Fruit fly (Drosophila melanogaster) whole organism, embryonic: Measurements from ENCODE around the gene Chchd3.

Experiments
- Adf1 ChIP-seq: fragments of 200-800 bp; sonication (Bioruptor generic); IDR thresholded peaks from 2 replicates; pipeline ENCODE4 v1.3.6; 2022; ENCODE audit warnings: missing biosample characterization, missing genetic modification characterization
- Atf6 ChIP-seq: fragments of 200-800 bp; sonication (Bioruptor generic); IDR thresholded peaks from 2 replicates; pipeline ENCODE4 v1.3.6; 2022; ENCODE audit warnings: missing biosample characterization, missing genetic modification characterization
- CG10366 ChIP-seq: fragments of 200-800 bp; sonication (Bioruptor generic); IDR thresholded peaks from 2 replicates; pipeline ENCODE4 v1.3.6; 2022; ENCODE audit warnings: missing biosample characterization, missing genetic modification characterization
- CG10565 ChIP-seq: fragments of 200-800 bp; sonication (Bioruptor generic); optimal IDR thresholded peaks from 3 replicates; lab custom pipeline; 2016; ENCODE audit warnings: missing biosample characterization, mild to moderate bottlenecking, missing genetic modification characterization
- CG10654 ChIP-seq: fragments of 200-800 bp; sonication (Bioruptor generic); optimal IDR thresholded peaks from 2 replicates; lab custom pipeline; 2016; ENCODE audit warnings: missing biosample characterization, missing genetic modification characterization
- CG11398 ChIP-seq: fragments of 200-800 bp; sonication (Bioruptor generic); optimal IDR thresholded peaks from 2 replicates; lab custom pipeline; 2016; ENCODE audit warnings: missing biosample characterization, missing genetic modification characterization
- CG12104 ChIP-seq: fragments of 200-800 bp; sonication (Bioruptor generic); optimal IDR thresholded peaks from 3 replicates; lab custom pipeline; 2016; ENCODE audit warnings: missing biosample characterization, missing genetic modification characterization
- CG12155 ChIP-seq: fragments of 200-800 bp; sonication (Bioruptor generic); optimal IDR thresholded peaks from 3 replicates; lab custom pipeline; 2016; ENCODE audit warnings: missing biosample characterization, missing genetic modification characterization
- CG13123 ChIP-seq: fragments of 200-800 bp; sonication (Bioruptor generic); optimal IDR thresholded peaks from 2 replicates; lab custom pipeline; 2016; ENCODE audit warnings: missing biosample characterization, missing genetic modification characterization
- CG14710 ChIP-seq: fragments of 200-800 bp; sonication (Bioruptor generic); optimal IDR thresholded peaks from 3 replicates; lab custom pipeline; 2019; ENCODE audit warnings: missing biosample characterization, mild to moderate bottlenecking, missing genetic modification characterization, moderate library complexity
- CG1529 ChIP-seq: fragments of 200-800 bp; sonication (Bioruptor generic); optimal IDR thresholded peaks from 3 replicates; lab custom pipeline; 2018; ENCODE audit warnings: missing biosample characterization, missing genetic modification characterization
- CG1602 ChIP-seq: fragments of 200-800 bp; sonication (Bioruptor generic); optimal IDR thresholded peaks from 3 replicates; lab custom pipeline; 2016; ENCODE audit warnings: missing biosample characterization, missing genetic modification characterization
- CG1792 ChIP-seq: fragments of 200-800 bp; sonication (Bioruptor generic); optimal IDR thresholded peaks from 2 replicates; lab custom pipeline; 2016; ENCODE audit warnings: missing biosample characterization, missing genetic modification characterization
- CG2120 ChIP-seq: fragments of 200-800 bp; sonication (Bioruptor generic); optimal IDR thresholded peaks from 3 replicates; lab custom pipeline; 2016; ENCODE audit warnings: missing biosample characterization, missing genetic modification characterization
- CG31224 ChIP-seq: fragments of 200-800 bp; sonication (Bioruptor generic); IDR thresholded peaks from 2 replicates; pipeline ENCODE4 v1.3.6; 2022; ENCODE audit warnings: missing biosample characterization, missing genetic modification characterization
- CG33213 ChIP-seq: fragments of 200-800 bp; sonication (Bioruptor generic); optimal IDR thresholded peaks from 3 replicates; lab custom pipeline; 2016; ENCODE audit warnings: missing biosample characterization, missing genetic modification characterization
- CG6854 ChIP-seq: fragments of 200-800 bp; sonication (Bioruptor generic); optimal IDR thresholded peaks from 3 replicates; lab custom pipeline; 2017; ENCODE audit warnings: missing biosample characterization, mild to moderate bottlenecking, missing genetic modification characterization
- CG9876 ChIP-seq: fragments of 200-800 bp; sonication (Bioruptor generic); optimal IDR thresholded peaks from 2 replicates; lab custom pipeline; 2016; ENCODE audit warnings: missing biosample characterization, missing genetic modification characterization
- Dref ChIP-seq: fragments of 200-800 bp; sonication (Bioruptor generic); IDR thresholded peaks from 2 replicates; pipeline ENCODE4 v1.3.6; 2022; ENCODE audit warnings: missing biosample characterization, missing genetic modification characterization
- ERR ChIP-seq: fragments of 200-800 bp; sonication (Bioruptor generic); optimal IDR thresholded peaks from 2 replicates; lab custom pipeline; 2016; ENCODE audit warnings: missing biosample characterization, missing genetic modification characterization
- H15 ChIP-seq: fragments of 200-800 bp; sonication (Bioruptor generic); IDR thresholded peaks from 3 replicates; pipeline ENCODE4 v1.3.6; 2022; ENCODE audit warnings: missing biosample characterization, missing genetic modification characterization
- HmgZ ChIP-seq: fragments of 200-800 bp; sonication (Bioruptor generic); optimal IDR thresholded peaks from 2 replicates; lab custom pipeline; 2018; ENCODE audit warnings: missing biosample characterization, mild to moderate bottlenecking, missing genetic modification characterization
- NFAT ChIP-seq: fragments of 200-800 bp; sonication (Bioruptor generic); IDR thresholded peaks from 2 replicates; pipeline ENCODE4 v1.3.6; 2022; ENCODE audit warnings: missing biosample characterization, missing genetic modification characterization
- Pdp1 ChIP-seq, 2 experiments: fragments of 200-800 bp; sonication (Bioruptor generic); optimal IDR thresholded peaks; 3 replicates each; lab custom pipeline; 2016; ENCODE audit warnings: missing biosample characterization in 2 of 2, missing genetic modification characterization in 2 of 2, mild to moderate bottlenecking in 1 of 2, moderate library complexity in 1 of 2
- Poxn ChIP-seq: fragments of 200-800 bp; sonication (Bioruptor generic); IDR thresholded peaks from 2 replicates; pipeline ENCODE4 v1.3.6; 2022; ENCODE audit warnings: missing biosample characterization, missing genetic modification characterization
- Ravus ChIP-seq: fragments of 200-800 bp; sonication (Bioruptor generic); IDR thresholded peaks from 2 replicates; pipeline ENCODE4 v1.3.6; 2022; ENCODE audit warnings: missing biosample characterization, missing genetic modification characterization
- Scr ChIP-seq: fragments of 200-800 bp; sonication (Bioruptor generic); IDR thresholded peaks from 2 replicates; pipeline ENCODE4 v1.3.6; 2022; ENCODE audit warnings: missing biosample characterization, missing genetic modification characterization; ENCODE audit not compliant: partially characterized antibody
- Taf1 ChIP-seq: fragments of 200-800 bp; sonication (Bioruptor generic); IDR thresholded peaks from 2 replicates; pipeline ENCODE4 v1.3.6; 2022; ENCODE audit warnings: missing biosample characterization, missing genetic modification characterization
- bcd ChIP-seq: fragments of 200-800 bp; sonication (Bioruptor generic); optimal IDR thresholded peaks from 2 replicates; lab custom pipeline; 2017; ENCODE audit warnings: missing biosample characterization, mild to moderate bottlenecking, missing genetic modification characterization
- br ChIP-seq: fragments of >200 bp; optimal IDR thresholded peaks from 2 replicates; lab custom pipeline; 2017
- chinmo ChIP-seq: fragments of 200-800 bp; sonication (Bioruptor generic); IDR thresholded peaks from 4 replicates; pipeline ENCODE4 v1.3.6; 2022; ENCODE audit warnings: missing biosample characterization, missing genetic modification characterization; ENCODE audit not compliant: partially characterized antibody
- dmrt11E ChIP-seq: fragments of 200-800 bp; sonication (Bioruptor generic); optimal IDR thresholded peaks from 3 replicates; lab custom pipeline; 2018; ENCODE audit warnings: missing biosample characterization, mild to moderate bottlenecking, missing genetic modification characterization, moderate library complexity
- exex ChIP-seq: fragments of 200-800 bp; sonication (Bioruptor generic); optimal IDR thresholded peaks from 4 replicates; lab custom pipeline; 2018; ENCODE audit warnings: missing biosample characterization, mild to moderate bottlenecking, missing genetic modification characterization, moderate library complexity
- gce ChIP-seq: fragments of 200-800 bp; sonication (Bioruptor generic); IDR thresholded peaks from 3 replicates; pipeline ENCODE4 v1.3.6; 2022; ENCODE audit warnings: missing biosample characterization, missing genetic modification characterization
- gcm2 ChIP-seq: fragments of 200-800 bp; sonication (Bioruptor generic); optimal IDR thresholded peaks from 2 replicates; lab custom pipeline; 2016; ENCODE audit warnings: missing biosample characterization, missing genetic modification characterization
- gem ChIP-seq: fragments of 200-800 bp; sonication (Bioruptor generic); optimal IDR thresholded peaks from 2 replicates; lab custom pipeline; 2019; ENCODE audit warnings: missing biosample characterization, mild to moderate bottlenecking, missing genetic modification characterization, moderate library complexity
- gro ChIP-seq: fragments of 200-800 bp; sonication (Bioruptor generic); optimal IDR thresholded peaks from 2 replicates; lab custom pipeline; 2016; ENCODE audit warnings: missing biosample characterization, missing genetic modification characterization
- gt ChIP-seq: fragments of 200-800 bp; sonication (Bioruptor generic); IDR thresholded peaks from 2 replicates; pipeline ENCODE4 v1.3.6; 2022; ENCODE audit warnings: missing biosample characterization, missing genetic modification characterization
- insv ChIP-seq, 2 experiments: fragments of 200-800 bp; sonication (Bioruptor generic); optimal IDR thresholded peaks; 3 replicates each; lab custom pipeline; 2016 to 2018; ENCODE audit warnings: missing biosample characterization in 2 of 2, missing genetic modification characterization in 2 of 2
- jumu ChIP-seq: fragments of 200-800 bp; sonication (Bioruptor generic); optimal IDR thresholded peaks from 3 replicates; lab custom pipeline; 2016; ENCODE audit warnings: missing biosample characterization, missing genetic modification characterization
- klu ChIP-seq: fragments of 200-800 bp; sonication (Bioruptor generic); IDR thresholded peaks from 2 replicates; pipeline ENCODE4 v1.3.6; 2022; ENCODE audit warnings: missing biosample characterization, missing genetic modification characterization
- mam ChIP-seq: fragments of 200-800 bp; sonication (Bioruptor generic); optimal IDR thresholded peaks from 3 replicates; lab custom pipeline; 2016; ENCODE audit warnings: missing biosample characterization, missing genetic modification characterization
- odd ChIP-seq: fragments of 200-800 bp; sonication (Bioruptor generic); optimal IDR thresholded peaks from 2 replicates; lab custom pipeline; 2017; ENCODE audit warnings: missing biosample characterization, mild to moderate bottlenecking, missing genetic modification characterization
- pan ChIP-seq, 4 experiments: fragments of >200 bp in 3 of 4; fragments of 200-800 bp in 1 of 4; sonication (Bioruptor generic) in 1 of 4; optimal IDR thresholded peaks in 3 of 4; IDR thresholded peaks in 1 of 4; 2 replicates each; pipeline versions ENCODE4 v1.3.6 to Lab custom; 2017 to 2022; ENCODE audit warnings: missing biosample characterization in 2 of 4, missing genetic modification characterization in 2 of 4, mixed read lengths in 1 of 4
- peb ChIP-seq: fragments of 200-800 bp; sonication (Bioruptor generic); IDR thresholded peaks from 2 replicates; pipeline ENCODE4 v1.3.6; 2022; ENCODE audit warnings: missing biosample characterization, missing genetic modification characterization
- phol ChIP-seq: fragments of 200-800 bp; sonication (Bioruptor generic); optimal IDR thresholded peaks from 3 replicates; lab custom pipeline; 2018; ENCODE audit warnings: missing biosample characterization, mild to moderate bottlenecking, missing genetic modification characterization, moderate library complexity
- row ChIP-seq: fragments of 200-800 bp; sonication (Bioruptor generic); IDR thresholded peaks from 3 replicates; pipeline ENCODE4 v1.3.6; 2022; ENCODE audit warnings: missing biosample characterization, missing genetic modification characterization
- salm ChIP-seq: fragments of 200-800 bp; sonication (Bioruptor generic); optimal IDR thresholded peaks from 2 replicates; lab custom pipeline; 2018; ENCODE audit warnings: missing biosample characterization, mild to moderate bottlenecking, missing genetic modification characterization
- tin ChIP-seq: fragments of 200-800 bp; sonication (Bioruptor generic); optimal IDR thresholded peaks from 3 replicates; lab custom pipeline; 2016; ENCODE audit warnings: missing biosample characterization, missing genetic modification characterization
- tx ChIP-seq: fragments of 200-800 bp; sonication (Bioruptor generic); optimal IDR thresholded peaks from 2 replicates; lab custom pipeline; 2016; ENCODE audit warnings: missing biosample characterization, missing genetic modification characterization
- zen2 ChIP-seq: fragments of 200-800 bp; sonication (Bioruptor generic); IDR thresholded peaks from 3 replicates; pipeline ENCODE4 v1.3.6; 2022; ENCODE audit warnings: missing biosample characterization, missing genetic modification characterization; ENCODE audit not compliant: partially characterized antibody
- zfh2 ChIP-seq: fragments of 200-800 bp; sonication (Bioruptor generic); optimal IDR thresholded peaks from 2 replicates; lab custom pipeline; 2016; ENCODE audit warnings: missing biosample characterization, missing genetic modification characterization

Chchd3 gene

dm6 chr3R:31053784-31054221 lies at the start of gene Chchd3 (continued):
- TF ChIP-seq CG1602: no peak
- TF ChIP-seq bcd: no peak
- no peak for TF ChIP-seq zen2 (GFP tag; lab: Robert Waterston, UW)
- no peak for TF ChIP-seq salm (tag; lab: Kevin White, UChicago)
- TF ChIP-seq peb (GFP tag; lab: Robert Waterston, UW): no peak
- TF ChIP-seq jumu (GFP tag; lab: Kevin White, UChicago): peak; percentile 20
- TF ChIP-seq CG1529: no peak
- no peak for TF ChIP-seq mam (GFP tag; lab: Kevin White, UChicago)
- no peak for TF ChIP-seq Adf1 (GFP tag; lab: Robert Waterston, UW)
- no peak for TF ChIP-seq Taf1
- TF ChIP-seq Ravus (GFP tag; lab: Robert Waterston, UW): no peak
- peak; percentile 20; the same call in 1 of the 2 replicates for TF ChIP-seq NFAT (GFP tag; lab: Robert Waterston, UW)
- peak; percentile 18 for TF ChIP-seq CG2120
- TF ChIP-seq ERR (GFP tag; lab: Kevin White, UChicago): peak; percentile 13
- TF ChIP-seq gro: no peak
- no peak for TF ChIP-seq CG10366 (GFP tag; lab: Robert Waterston, UW)
- TF ChIP-seq phol (tag; lab: Kevin White, UChicago): peak; percentile 58
- no peak for TF ChIP-seq gcm2
- no peak for TF ChIP-seq br
- TF ChIP-seq CG14710 (tag; lab: Kevin White, UChicago): peak; percentile 59
- TF ChIP-seq H15 (GFP tag; lab: Robert Waterston, UW): no peak
- no peak for TF ChIP-seq CG1792
- no peak for TF ChIP-seq pan (optimal IDR thresholded peaks at IDR 0.05; lab: Kevin White, UChicago)
- TF ChIP-seq pan (GFP tag; optimal IDR thresholded peaks at IDR 0.05 in 1 of 2, IDR thresholded peaks at IDR 0.05 in 1 of 2): no peak
- no peak for TF ChIP-seq dmrt11E (tag; lab: Kevin White, UChicago)
- TF ChIP-seq gce (GFP tag; lab: Robert Waterston, UW): no peak
- TF ChIP-seq CG13123 (GFP tag; lab: Kevin White, UChicago): no peak
- no peak for TF ChIP-seq exex (tag; lab: Kevin White, UChicago)
- 0 out of 2 replicates have a peak, but pooled peaks have one; percentile 31 for TF ChIP-seq Scr (GFP tag; lab: Robert Waterston, UW)
- TF ChIP-seq CG10565 (GFP tag; lab: Kevin White, UChicago): no peak
- TF ChIP-seq CG33213 (GFP tag; lab: Kevin White, UChicago): peak; percentile 55
- TF ChIP-seq CG6854 (GFP tag; lab: Kevin White, UChicago): no peak
- TF ChIP-seq gt (GFP tag; lab: Robert Waterston, UW): no peak
- TF ChIP-seq klu (GFP tag; lab: Robert Waterston, UW): no peak
- TF ChIP-seq tin (GFP tag; lab: Kevin White, UChicago): no peak
- TF ChIP-seq HmgZ: peak; percentile 38
- peak; percentile 10 for TF ChIP-seq CG12155 (GFP tag; lab: Kevin White, UChicago)
- peak; percentile 35 for TF ChIP-seq zfh2
- 0 out of 4 replicates have a peak, but pooled peaks have one; percentile 9 for TF ChIP-seq chinmo (GFP tag; lab: Robert Waterston, UW)
- no peak for TF ChIP-seq Poxn (GFP tag; lab: Robert Waterston, UW)
- no peak for TF ChIP-seq odd (GFP tag; lab: Kevin White, UChicago)
- TF ChIP-seq CG9876 (GFP tag; lab: Kevin White, UChicago): no peak
- TF ChIP-seq Atf6 (GFP tag; lab: Robert Waterston, UW): no peak
- no peak for TF ChIP-seq CG11398 (GFP tag; lab: Kevin White, UChicago)
- TF ChIP-seq gem (tag; lab: Kevin White, UChicago): no peak
- TF ChIP-seq Dref: peak; percentile 41
- no peak for TF ChIP-seq tx (GFP tag; lab: Kevin White, UChicago)
- TF ChIP-seq CG31224: no peak
- peak; percentile 1 to 79 for TF ChIP-seq Pdp1 (GFP tag; optimal IDR thresholded peaks at IDR 0.05; lab: Kevin White, UChicago)
- TF ChIP-seq CG10654 (GFP tag; lab: Kevin White, UChicago): no peak
- TF ChIP-seq row (GFP tag; lab: Robert Waterston, UW): peak; percentile 69
- TF ChIP-seq CG12104 (GFP tag; lab: Kevin White, UChicago): no peak
- TF ChIP-seq insv (GFP tag; optimal IDR thresholded peaks at IDR 0.05; lab: Kevin White, UChicago): no peak
